Fruit fly (Drosophila melanogaster) whole organism, embryonic: ENCODE results near the gene Tim17a1.

Source experiments
- Bgb ChIP-seq: fragments of 200-800 bp; sonication (Bioruptor generic); IDR thresholded peaks from 2 replicates; pipeline ENCODE4 v1.3.6; 2022; ENCODE audit warnings: missing biosample characterization, missing genetic modification characterization; ENCODE audit not compliant: partially characterized antibody
- CG10321 ChIP-seq: fragments of 200-800 bp; sonication (Bioruptor generic); IDR thresholded peaks from 2 replicates; pipeline ENCODE4 v1.3.6; 2022; ENCODE audit warnings: missing biosample characterization, missing genetic modification characterization
- CG10366 ChIP-seq: fragments of 200-800 bp; sonication (Bioruptor generic); IDR thresholded peaks from 2 replicates; pipeline ENCODE4 v1.3.6; 2022; ENCODE audit warnings: missing biosample characterization, missing genetic modification characterization
- CG10543 ChIP-seq: fragments of 200-800 bp; sonication (Bioruptor generic); optimal IDR thresholded peaks from 3 replicates; lab custom pipeline; 2017; ENCODE audit warnings: missing biosample characterization, mild to moderate bottlenecking, missing genetic modification characterization, moderate library complexity
- CG10979 ChIP-seq: fragments of 200-800 bp; sonication (Bioruptor generic); optimal IDR thresholded peaks from 2 replicates; lab custom pipeline; 2018; ENCODE audit warnings: missing biosample characterization, mild to moderate bottlenecking, missing genetic modification characterization, moderate library complexity
- CG11504 ChIP-seq: fragments of 200-800 bp; sonication (Bioruptor generic); optimal IDR thresholded peaks from 3 replicates; lab custom pipeline; 2019; ENCODE audit warnings: missing biosample characterization, mild to moderate bottlenecking, missing genetic modification characterization, moderate library complexity
- CG16779 ChIP-seq: fragments of 200-800 bp; sonication (Bioruptor generic); IDR thresholded peaks from 2 replicates; pipeline ENCODE4 v1.3.6; 2022; ENCODE audit warnings: missing biosample characterization, missing genetic modification characterization
- CG16813 ChIP-seq: fragments of 200-800 bp; sonication (Bioruptor generic); IDR thresholded peaks from 3 replicates; pipeline ENCODE4 v1.3.6; 2022; ENCODE audit warnings: missing biosample characterization, missing genetic modification characterization; ENCODE audit not compliant: partially characterized antibody
- CG17361 ChIP-seq: fragments of 200-800 bp; sonication (Bioruptor generic); IDR thresholded peaks from 3 replicates; pipeline ENCODE4 v1.3.6; 2022; ENCODE audit warnings: missing biosample characterization, missing genetic modification characterization
- CG18619 ChIP-seq: fragments of 200-800 bp; sonication (Bioruptor generic); optimal IDR thresholded peaks from 3 replicates; lab custom pipeline; 2017; ENCODE audit warnings: missing biosample characterization, mild to moderate bottlenecking, missing genetic modification characterization
- CG2712 ChIP-seq: fragments of 200-800 bp; optimal IDR thresholded peaks from 3 replicates; lab custom pipeline; 2019; ENCODE audit warnings: missing biosample characterization, mild to moderate bottlenecking, missing genetic modification characterization, moderate library complexity
- CG32532 ChIP-seq: fragments of 200-800 bp; sonication (Bioruptor generic); IDR thresholded peaks from 2 replicates; pipeline ENCODE4 v1.3.6; 2022; ENCODE audit warnings: missing biosample characterization, missing genetic modification characterization
- CG6654 ChIP-seq: fragments of 200-800 bp; sonication (Bioruptor generic); optimal IDR thresholded peaks from 2 replicates; lab custom pipeline; 2017; ENCODE audit warnings: missing biosample characterization, mild to moderate bottlenecking, missing genetic modification characterization
- CG6765 ChIP-seq: fragments of 200-800 bp; sonication (Bioruptor generic); optimal IDR thresholded peaks from 3 replicates; lab custom pipeline; 2017; ENCODE audit warnings: missing biosample characterization, mild to moderate bottlenecking, missing genetic modification characterization
- CG7271 ChIP-seq: fragments of 200-800 bp; sonication (Bioruptor generic); optimal IDR thresholded peaks from 2 replicates; lab custom pipeline; 2018; ENCODE audit warnings: missing biosample characterization, mild to moderate bottlenecking, missing genetic modification characterization, moderate library complexity
- Chrac-16 ChIP-seq: fragments of 200-800 bp; sonication (Bioruptor generic); optimal IDR thresholded peaks from 3 replicates; lab custom pipeline; 2016; ENCODE audit warnings: missing biosample characterization, missing genetic modification characterization
- Doc2 ChIP-seq: fragments of 200-800 bp; sonication (Bioruptor generic); IDR thresholded peaks from 2 replicates; pipeline ENCODE4 v1.3.6; 2022; ENCODE audit warnings: missing biosample characterization, missing genetic modification characterization
- E2f1 ChIP-seq: fragments of 200-800 bp; sonication (Bioruptor generic); IDR thresholded peaks from 2 replicates; pipeline ENCODE4 v1.3.6; 2022; ENCODE audit warnings: missing biosample characterization, missing genetic modification characterization
- E2f2 ChIP-seq: fragments of 200-800 bp; sonication (Bioruptor generic); IDR thresholded peaks from 2 replicates; pipeline ENCODE4 v1.3.6; 2022; ENCODE audit warnings: missing biosample characterization, missing genetic modification characterization
- Fer1 ChIP-seq: fragments of 200-800 bp; sonication (Bioruptor generic); optimal IDR thresholded peaks from 2 replicates; lab custom pipeline; 2017; ENCODE audit warnings: missing biosample characterization, mild to moderate bottlenecking, missing genetic modification characterization
- HHEX ChIP-seq: fragments of 200-800 bp; sonication (Bioruptor generic); optimal IDR thresholded peaks from 3 replicates; lab custom pipeline; 2017; ENCODE audit warnings: missing biosample characterization, mild to moderate bottlenecking, missing genetic modification characterization, missing genetic modification reagents
- Hr3 ChIP-seq: fragments of 200-800 bp; sonication (Bioruptor generic); optimal IDR thresholded peaks from 3 replicates; lab custom pipeline; 2016; ENCODE audit warnings: missing biosample characterization, missing genetic modification characterization
- Hr51 ChIP-seq, 2 experiments: fragments of 200-800 bp; sonication (Bioruptor generic); optimal IDR thresholded peaks; 2 replicates in 1 of 2; 3 replicates in 1 of 2; lab custom pipeline; 2016 to 2018; ENCODE audit warnings: missing biosample characterization in 2 of 2, missing genetic modification characterization in 2 of 2, mild to moderate bottlenecking in 1 of 2, moderate library complexity in 1 of 2
- Hr78 ChIP-seq, 2 experiments: fragments of 200-800 bp in 1 of 2; fragments of >200 bp in 1 of 2; sonication (Bioruptor generic) in 1 of 2; optimal IDR thresholded peaks; 2 replicates each; lab custom pipeline; 2017 to 2019; ENCODE audit warnings: missing biosample characterization in 2 of 2, missing genetic modification characterization in 2 of 2, mild to moderate bottlenecking in 1 of 2, moderate library complexity in 1 of 2
- Jarid2 ChIP-seq: fragments of 200-800 bp; sonication (Bioruptor generic); optimal IDR thresholded peaks from 3 replicates; lab custom pipeline; 2017; ENCODE audit warnings: mild to moderate bottlenecking, missing biosample characterization, missing genetic modification reagents, missing genetic modification characterization
- MESR4 ChIP-seq: fragments of 200-800 bp; sonication (Bioruptor generic); optimal IDR thresholded peaks from 2 replicates; lab custom pipeline; 2018; ENCODE audit warnings: missing biosample characterization, mild to moderate bottlenecking, missing genetic modification characterization, moderate library complexity
- NC2α ChIP-seq: fragments of 200-800 bp; sonication (Bioruptor generic); optimal IDR thresholded peaks from 2 replicates; lab custom pipeline; 2016; ENCODE audit warnings: missing biosample characterization, missing genetic modification characterization
- Side ChIP-seq: fragments of 200-800 bp; sonication (Bioruptor generic); optimal IDR thresholded peaks from 2 replicates; lab custom pipeline; 2016; ENCODE audit warnings: missing biosample characterization, missing genetic modification characterization
- Xbp1 ChIP-seq: fragments of 200-800 bp; sonication (Bioruptor generic); optimal IDR thresholded peaks from 3 replicates; lab custom pipeline; 2016; ENCODE audit warnings: missing biosample characterization, mild to moderate bottlenecking, missing genetic modification characterization
- YL-1 ChIP-seq: fragments of 200-800 bp; sonication (Bioruptor generic); optimal IDR thresholded peaks from 3 replicates; lab custom pipeline; 2017; ENCODE audit warnings: missing biosample characterization, mild to moderate bottlenecking, missing genetic modification characterization
- bab2 ChIP-seq: fragments of 200-800 bp; sonication (Bioruptor generic); optimal IDR thresholded peaks from 2 replicates; lab custom pipeline; 2016; ENCODE audit warnings: missing biosample characterization, missing genetic modification characterization
- caup ChIP-seq: fragments of 200-800 bp; sonication (Bioruptor generic); optimal IDR thresholded peaks from 3 replicates; lab custom pipeline; 2017; ENCODE audit warnings: missing biosample characterization, mild to moderate bottlenecking, missing genetic modification characterization, moderate library complexity; ENCODE audit not compliant: severe bottlenecking
- chif ChIP-seq, 2 experiments: fragments of 200-800 bp; sonication (Bioruptor generic); optimal IDR thresholded peaks; 3 replicates each; lab custom pipeline; 2016; ENCODE audit warnings: missing biosample characterization in 2 of 2, missing genetic modification characterization in 2 of 2
- fd3F ChIP-seq: fragments of 200-800 bp; sonication (Bioruptor generic); optimal IDR thresholded peaks from 2 replicates; lab custom pipeline; 2018; ENCODE audit warnings: missing biosample characterization, mild to moderate bottlenecking, missing genetic modification characterization, moderate library complexity
- ind ChIP-seq: fragments of 200-800 bp; sonication (Bioruptor generic); optimal IDR thresholded peaks from 3 replicates; lab custom pipeline; 2016; ENCODE audit warnings: missing biosample characterization, missing genetic modification characterization
- jigr1 ChIP-seq: fragments of 200-800 bp; sonication (Bioruptor generic); IDR thresholded peaks from 3 replicates; pipeline ENCODE4 v1.3.6; 2022; ENCODE audit warnings: missing biosample characterization, missing genetic modification characterization
- kay ChIP-seq: fragments of 200-800 bp; sonication (Bioruptor generic); optimal IDR thresholded peaks from 2 replicates; lab custom pipeline; 2016; ENCODE audit warnings: missing biosample characterization, missing genetic modification characterization
- lbe ChIP-seq: fragments of 200-800 bp; sonication (Bioruptor generic); optimal IDR thresholded peaks from 2 replicates; lab custom pipeline; 2016; ENCODE audit warnings: missing biosample characterization, mild to moderate bottlenecking, missing genetic modification characterization
- mirr ChIP-seq: fragments of 200-800 bp; sonication (Bioruptor generic); optimal IDR thresholded peaks from 3 replicates; lab custom pipeline; 2018; ENCODE audit warnings: missing biosample characterization, mild to moderate bottlenecking, missing genetic modification characterization
- nom ChIP-seq: fragments of 200-800 bp; sonication (Bioruptor generic); optimal IDR thresholded peaks from 2 replicates; lab custom pipeline; 2017; ENCODE audit warnings: missing biosample characterization, missing genetic modification characterization, mild to moderate bottlenecking, moderate library complexity, missing genetic modification reagents
- onecut ChIP-seq: fragments of 200-800 bp; sonication (Bioruptor generic); IDR thresholded peaks from 2 replicates; pipeline ENCODE4 v1.3.6; 2022; ENCODE audit warnings: missing biosample characterization, missing genetic modification characterization
- pb ChIP-seq: fragments of 200-800 bp; sonication (Bioruptor generic); optimal IDR thresholded peaks from 3 replicates; lab custom pipeline; 2016; ENCODE audit warnings: missing biosample characterization, missing genetic modification characterization
- row ChIP-seq: fragments of 200-800 bp; sonication (Bioruptor generic); IDR thresholded peaks from 3 replicates; pipeline ENCODE4 v1.3.6; 2022; ENCODE audit warnings: missing biosample characterization, missing genetic modification characterization
- sens ChIP-seq: fragments of 200-800 bp; sonication (Bioruptor generic); peaks from one replicate; lab custom pipeline; 2016; ENCODE audit warnings: missing biosample characterization, missing genetic modification characterization
- slp2 ChIP-seq: fragments of 200-800 bp; sonication (Bioruptor generic); optimal IDR thresholded peaks from 2 replicates; lab custom pipeline; 2016; ENCODE audit warnings: missing biosample characterization, missing genetic modification characterization
- stc ChIP-seq: fragments of 200-800 bp; sonication (Bioruptor generic); IDR thresholded peaks from 2 replicates; pipeline ENCODE4 v1.3.6; 2022; ENCODE audit warnings: missing biosample characterization, missing genetic modification characterization
- tgo ChIP-seq: fragments of 200-800 bp; sonication (Bioruptor generic); IDR thresholded peaks from 3 replicates; pipeline ENCODE4 v1.3.6; 2022; ENCODE audit warnings: missing biosample characterization, missing genetic modification characterization
- unc-4 ChIP-seq: fragments of 200-800 bp; sonication (Bioruptor generic); IDR thresholded peaks from 2 replicates; pipeline ENCODE4 v1.3.6; 2022; ENCODE audit warnings: missing biosample characterization, missing genetic modification characterization; ENCODE audit not compliant: partially characterized antibody

Tim17a1 gene

dm6 chr3R:12369135-12369792, 4.8 kb upstream of the Tim17a1 start, which contains the start of gene GstD1 (continued):
- TF ChIP-seq Bgb (GFP tag; lab: Robert Waterston, UW) (peak; percentile 63), caup (peak; percentile 28), unc-4 (GFP tag; lab: Robert Waterston, UW) (0 out of 2 replicates have a peak, but pooled peaks have one; percentile 18), Hr3 (GFP tag; lab: Kevin White, UChicago) (peak; percentile 39), stc (peak; percentile 52; the same call in 1 of the 2 replicates), E2f2 (0 out of 2 replicates have a peak, but pooled peaks have one; percentile 25), Chrac-16 (GFP tag; lab: Kevin White, UChicago) (peak; percentile 51), ind (GFP tag; lab: Kevin White, UChicago) (peak; percentile 63), MESR4 (GFP tag; lab: Kevin White, UChicago) (no peak), Jarid2 (peak; percentile 90), onecut (GFP tag; lab: Robert Waterston, UW) (peak; percentile 7; the same call in 1 of the 2 replicates), slp2 (GFP tag; lab: Kevin White, UChicago) (peak; percentile 39), mirr (GFP tag; lab: Kevin White, UChicago) (peak; percentile 43), lbe (no peak), sens (GFP tag; lab: Kevin White, UChicago) (peak; percentile 71), CG16813 (GFP tag; lab: Robert Waterston, UW) (no peak), HHEX (GFP tag; lab: Kevin White, UChicago) (peak; percentile 47), CG10366 (peak; percentile 21; the same call in 1 of the 2 replicates), Doc2 (GFP tag; lab: Robert Waterston, UW) (no peak), pb (GFP tag; lab: Kevin White, UChicago) (peak; percentile 35), NC2α (GFP tag; lab: Kevin White, UChicago) (peak; percentile 50), CG10979 (peak; percentile 12), chif (GFP tag; optimal IDR thresholded peaks at IDR 0.05; lab: Kevin White, UChicago) (peak; percentile 11 to 62), Hr51 (GFP tag; optimal IDR thresholded peaks at IDR 0.05; lab: Kevin White, UChicago) (peak in 1 of 2 experiments; percentile 41), Hr78 (GFP tag; optimal IDR thresholded peaks at IDR 0.05; lab: Kevin White, UChicago) (peak in 1 of 2 experiments; percentile 23), Fer1 (peak; percentile 38), tgo (GFP tag; lab: Robert Waterston, UW) (no peak; the same call in 2 of the 3 replicates), Xbp1 (peak; percentile 36), YL-1 (GFP tag; lab: Kevin White, UChicago) (no peak), CG11504 (peak; percentile 50), E2f1 (GFP tag; lab: Robert Waterston, UW) (peak; percentile 51), nom (GFP tag; lab: Kevin White, UChicago) (peak; percentile 52), CG18619 (GFP tag; lab: Kevin White, UChicago) (peak; percentile 44), CG16779 (GFP tag; lab: Robert Waterston, UW) (no peak), CG6765 (GFP tag; lab: Kevin White, UChicago) (peak; percentile 37), kay (peak; percentile 66), bab2 (GFP tag; lab: Kevin White, UChicago) (peak; percentile 51), jigr1 (GFP tag; lab: Robert Waterston, UW) (no peak), CG32532 (GFP tag; lab: Robert Waterston, UW) (peak; percentile 40; the same call in 1 of the 2 replicates), CG10543 (GFP tag; lab: Kevin White, UChicago) (peak; percentile 89), CG10321 (GFP tag; lab: Robert Waterston, UW) (0 out of 2 replicates have a peak, but pooled peaks have one; percentile 20), CG6654 (peak; percentile 34), row (peak; percentile 64), CG17361 (GFP tag; lab: Robert Waterston, UW) (peak; percentile 49; the same call in 1 of the 3 replicates), Side (peak; percentile 2), CG2712 (tag; lab: Kevin White, UChicago) (peak; percentile 21), fd3F (GFP tag; lab: Kevin White, UChicago) (peak; percentile 34), CG7271 (tag; lab: Kevin White, UChicago) (no peak)
